Fruit fly (Drosophila melanogaster) whole organism, prepupa: ENCODE results near the gene CG33777.

Source experiments
- CG10631 ChIP-seq: fragments of 200-800 bp; sonication (Bioruptor generic); optimal IDR thresholded peaks from 2 replicates; lab custom pipeline; 2016; ENCODE audit warnings: missing biosample characterization, missing genetic modification characterization
- CG10669 ChIP-seq: fragments of 200-800 bp; sonication (Bioruptor generic); optimal IDR thresholded peaks from 3 replicates; lab custom pipeline; 2018; ENCODE audit warnings: missing biosample characterization, mild to moderate bottlenecking, missing genetic modification characterization, moderate library complexity
- CG11294 ChIP-seq: fragments of 200-800 bp; sonication (Bioruptor generic); IDR thresholded peaks from 2 replicates; pipeline ENCODE4 v1.3.6; 2022; ENCODE audit warnings: missing biosample characterization, missing genetic modification characterization
- CG11762 ChIP-seq: fragments of 200-800 bp; sonication (Bioruptor generic); optimal IDR thresholded peaks from 3 replicates; lab custom pipeline; 2016; ENCODE audit warnings: missing biosample characterization, missing genetic modification characterization; ENCODE audit not compliant: insufficient read depth
- CG11902 ChIP-seq: fragments of 200-800 bp; sonication (Bioruptor generic); optimal IDR thresholded peaks from 3 replicates; lab custom pipeline; 2016; ENCODE audit warnings: missing biosample characterization, missing genetic modification characterization
- CG15336 ChIP-seq: fragments of 200-800 bp; sonication (Bioruptor generic); IDR thresholded peaks from 2 replicates; pipeline ENCODE4 v1.3.6; 2022; ENCODE audit warnings: missing biosample characterization, missing genetic modification characterization
- CG1621 ChIP-seq: fragments of 200-800 bp; sonication (Bioruptor generic); optimal IDR thresholded peaks from 3 replicates; lab custom pipeline; 2018; ENCODE audit warnings: missing biosample characterization, mild to moderate bottlenecking, missing genetic modification characterization
- CG16779 ChIP-seq: fragments of 200-800 bp; sonication (Bioruptor generic); optimal IDR thresholded peaks from 3 replicates; lab custom pipeline; 2017; ENCODE audit warnings: missing biosample characterization, mild to moderate bottlenecking, missing genetic modification characterization
- CG3032 ChIP-seq: fragments of 200-800 bp; optimal IDR thresholded peaks from 2 replicates; lab custom pipeline; 2019; ENCODE audit warnings: missing biosample characterization, mild to moderate bottlenecking, missing genetic modification characterization, moderate library complexity
- CG31627 ChIP-seq: fragments of 200-800 bp; sonication (Bioruptor generic); optimal IDR thresholded peaks from 3 replicates; lab custom pipeline; 2016; ENCODE audit warnings: missing biosample characterization, missing genetic modification characterization
- CG32006 ChIP-seq: fragments of 200-800 bp; sonication (Bioruptor generic); optimal IDR thresholded peaks from 3 replicates; lab custom pipeline; 2017; ENCODE audit warnings: missing biosample characterization, mild to moderate bottlenecking, missing genetic modification characterization
- CG34406 ChIP-seq: fragments of 200-800 bp; sonication (Bioruptor generic); optimal IDR thresholded peaks from 3 replicates; lab custom pipeline; 2016; ENCODE audit warnings: missing biosample characterization, missing genetic modification characterization
- CG3919 ChIP-seq: fragments of 200-800 bp; sonication (Bioruptor generic); optimal IDR thresholded peaks from 3 replicates; lab custom pipeline; 2016; ENCODE audit warnings: missing biosample characterization, missing genetic modification characterization
- CG4318 ChIP-seq: fragments of 200-800 bp; sonication (Bioruptor generic); optimal IDR thresholded peaks from 3 replicates; lab custom pipeline; 2017; ENCODE audit warnings: missing biosample characterization, mild to moderate bottlenecking, missing genetic modification characterization
- CG6163 ChIP-seq: fragments of 200-800 bp; sonication (Bioruptor generic); IDR thresholded peaks from 3 replicates; pipeline ENCODE4 v1.3.6; 2022; ENCODE audit warnings: missing biosample characterization, missing genetic modification characterization
- CG6276 ChIP-seq: fragments of 200-800 bp; sonication (Bioruptor generic); optimal IDR thresholded peaks from 2 replicates; lab custom pipeline; 2017; ENCODE audit warnings: missing biosample characterization, mild to moderate bottlenecking, missing genetic modification characterization
- CG6792 ChIP-seq: fragments of 200-800 bp; sonication (Bioruptor generic); optimal IDR thresholded peaks from 3 replicates; lab custom pipeline; 2016; ENCODE audit warnings: missing biosample characterization, missing genetic modification characterization
- CG6854 ChIP-seq: fragments of 200-800 bp; sonication (Bioruptor generic); optimal IDR thresholded peaks from 2 replicates; lab custom pipeline; 2017; ENCODE audit warnings: missing biosample characterization, mild to moderate bottlenecking, missing genetic modification characterization
- CG8632 ChIP-seq: fragments of 200-800 bp; sonication (Bioruptor generic); optimal IDR thresholded peaks from 3 replicates; lab custom pipeline; 2016; ENCODE audit warnings: missing biosample characterization, missing genetic modification characterization
- Eip75B ChIP-seq: fragments of 200-800 bp; sonication (Bioruptor generic); optimal IDR thresholded peaks from 3 replicates; lab custom pipeline; 2016; ENCODE audit warnings: missing biosample characterization, missing genetic modification characterization
- Eip78C ChIP-seq: fragments of 200-800 bp; sonication (Bioruptor generic); peaks from one replicate; lab custom pipeline; 2016; ENCODE audit warnings: missing biosample characterization, missing genetic modification characterization
- Eip93F ChIP-seq: fragments of 200-800 bp; sonication (Bioruptor generic); optimal IDR thresholded peaks from 2 replicates; lab custom pipeline; 2016; ENCODE audit warnings: missing biosample characterization, mild to moderate bottlenecking, missing genetic modification characterization
- Ets96B ChIP-seq: fragments of 200-800 bp; optimal IDR thresholded peaks from 2 replicates; lab custom pipeline; 2019; ENCODE audit warnings: missing biosample characterization, mild to moderate bottlenecking, missing genetic modification characterization, moderate library complexity
- Hr39 ChIP-seq: fragments of 200-800 bp; sonication (Bioruptor generic); optimal IDR thresholded peaks from 2 replicates; lab custom pipeline; 2016; ENCODE audit warnings: missing biosample characterization, missing genetic modification characterization
- Lpt ChIP-seq: fragments of 200-800 bp; sonication (Bioruptor generic); optimal IDR thresholded peaks from 3 replicates; lab custom pipeline; 2016; ENCODE audit warnings: missing biosample characterization, missing genetic modification characterization
- OdsH ChIP-seq: fragments of 200-800 bp; sonication (Bioruptor generic); optimal IDR thresholded peaks from 3 replicates; lab custom pipeline; 2016; ENCODE audit warnings: missing biosample characterization, missing genetic modification characterization
- Smox ChIP-seq: fragments of 200-800 bp; sonication (Bioruptor generic); optimal IDR thresholded peaks from 3 replicates; lab custom pipeline; 2016; ENCODE audit warnings: missing biosample characterization, missing genetic modification characterization
- Sox15 ChIP-seq: fragments of 200-800 bp; sonication (Bioruptor generic); optimal IDR thresholded peaks from 3 replicates; lab custom pipeline; 2016; ENCODE audit warnings: missing biosample characterization, missing genetic modification characterization
- achi ChIP-seq: fragments of 200-800 bp; sonication (Bioruptor generic); optimal IDR thresholded peaks from 3 replicates; lab custom pipeline; 2016; ENCODE audit warnings: missing biosample characterization, missing genetic modification characterization
- acj6 ChIP-seq: fragments of 200-800 bp; sonication (Bioruptor generic); optimal IDR thresholded peaks from 3 replicates; lab custom pipeline; 2016; ENCODE audit warnings: missing biosample characterization, missing genetic modification characterization
- cyc ChIP-seq: fragments of 200-800 bp; sonication (Bioruptor generic); optimal IDR thresholded peaks from 3 replicates; lab custom pipeline; 2016; ENCODE audit warnings: missing biosample characterization, missing genetic modification characterization
- dac ChIP-seq: fragments of 200-800 bp; sonication (Bioruptor generic); optimal IDR thresholded peaks from 2 replicates; lab custom pipeline; 2017; ENCODE audit warnings: missing biosample characterization, mild to moderate bottlenecking, missing genetic modification characterization
- dsx ChIP-seq: fragments of 200-800 bp; optimal IDR thresholded peaks from 3 replicates; lab custom pipeline; 2019; ENCODE audit warnings: missing biosample characterization, mild to moderate bottlenecking, missing genetic modification characterization, moderate library complexity; ENCODE audit not compliant: poor library complexity, severe bottlenecking
- eg ChIP-seq: fragments of 200-800 bp; sonication (Bioruptor generic); IDR thresholded peaks from 3 replicates; pipeline ENCODE4 v1.3.6; 2022; ENCODE audit warnings: missing biosample characterization, missing genetic modification characterization
- esn ChIP-seq: fragments of 200-800 bp; sonication (Bioruptor generic); optimal IDR thresholded peaks from 2 replicates; lab custom pipeline; 2016; ENCODE audit warnings: missing biosample characterization, mild to moderate bottlenecking, missing genetic modification characterization, moderate library complexity
- fd85E ChIP-seq: fragments of 200-800 bp; sonication (Bioruptor generic); optimal IDR thresholded peaks from 3 replicates; lab custom pipeline; 2016; ENCODE audit warnings: missing biosample characterization, missing genetic modification characterization
- net ChIP-seq: fragments of 200-800 bp; sonication (Bioruptor generic); optimal IDR thresholded peaks from 3 replicates; lab custom pipeline; 2016; ENCODE audit warnings: missing biosample characterization, missing genetic modification characterization
- pdm3 ChIP-seq: fragments of 200-800 bp; sonication (Bioruptor generic); optimal IDR thresholded peaks from 3 replicates; lab custom pipeline; 2016; ENCODE audit warnings: missing biosample characterization, missing genetic modification characterization
- ss ChIP-seq, 2 experiments: fragments of 200-800 bp; sonication (Bioruptor generic); optimal IDR thresholded peaks; 2 replicates in 1 of 2; 3 replicates in 1 of 2; lab custom pipeline; 2017 to 2018; ENCODE audit warnings: mild to moderate bottlenecking in 2 of 2, missing biosample characterization in 2 of 2, missing genetic modification characterization in 2 of 2, moderate library complexity in 1 of 2
- svp ChIP-seq: fragments of 200-800 bp; sonication (Bioruptor generic); peaks from one replicate; lab custom pipeline; 2016; ENCODE audit warnings: missing biosample characterization, missing genetic modification characterization
- topi ChIP-seq: fragments of 200-800 bp; sonication (Bioruptor generic); optimal IDR thresholded peaks from 3 replicates; lab custom pipeline; 2016; ENCODE audit warnings: missing biosample characterization, missing genetic modification characterization

CG33777 gene

dm6 chr3L:4603439-4603838 lies 48.4 kb upstream of the CG33777 start (continued):
- TF ChIP-seq CG6276 (no peak), dac (GFP tag; lab: Kevin White, UChicago) (no peak), CG6854 (no peak), topi (no peak), CG3032 (tag; lab: Kevin White, UChicago) (peak; percentile 51), esn (GFP tag; lab: Kevin White, UChicago) (no peak), Eip78C (GFP tag; lab: Kevin White, UChicago) (peak; percentile 76), OdsH (peak; percentile 44), achi (GFP tag; lab: Kevin White, UChicago) (peak; percentile 28), Smox (no peak), cyc (GFP tag; lab: Kevin White, UChicago) (no peak), CG6792 (peak; percentile 18), CG11762 (GFP tag; lab: Kevin White, UChicago) (peak; percentile 3), CG31627 (GFP tag; lab: Kevin White, UChicago) (no peak), Hr39 (GFP tag; lab: Kevin White, UChicago) (no peak), fd85E (GFP tag; lab: Kevin White, UChicago) (no peak), Eip93F (GFP tag; lab: Kevin White, UChicago) (no peak)

DNA sequence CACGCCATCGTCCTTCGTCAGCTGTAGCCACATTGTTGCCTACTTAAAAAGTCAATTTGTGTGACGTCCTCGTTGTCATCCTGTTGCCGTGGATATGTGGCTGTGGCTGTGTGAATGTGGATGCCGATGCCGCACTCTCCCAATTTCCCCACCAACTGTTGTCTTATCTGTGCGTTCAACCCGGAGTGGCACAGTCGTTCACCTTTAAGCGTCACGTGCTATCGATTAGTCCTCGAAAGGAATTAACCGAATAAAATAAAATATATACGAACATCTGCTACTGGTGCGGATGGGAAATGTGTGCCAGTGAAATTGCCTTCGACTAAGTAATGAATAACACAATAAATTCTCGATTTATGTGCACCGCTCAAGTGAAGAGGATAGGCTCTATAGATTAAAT lies 47.3 kb upstream of the CG33777 start:
- TF ChIP-seq Hr39 (GFP tag; lab: Kevin White, UChicago) (no peak), CG34406 (GFP tag; lab: Kevin White, UChicago) (no peak)
- TF ChIP-seq, all 60 proteins: peak for 0

- TF ChIP-seq CG32006 (GFP tag; lab: Kevin White, UChicago) (no peak), Sox15 (GFP tag; lab: Kevin White, UChicago) (no peak)
- TF ChIP-seq, all 60 proteins: peak for 0
Measured at dm6 chr3L:4599747-4600146, 44.7 kb upstream of the CG33777 start.

DNA sequence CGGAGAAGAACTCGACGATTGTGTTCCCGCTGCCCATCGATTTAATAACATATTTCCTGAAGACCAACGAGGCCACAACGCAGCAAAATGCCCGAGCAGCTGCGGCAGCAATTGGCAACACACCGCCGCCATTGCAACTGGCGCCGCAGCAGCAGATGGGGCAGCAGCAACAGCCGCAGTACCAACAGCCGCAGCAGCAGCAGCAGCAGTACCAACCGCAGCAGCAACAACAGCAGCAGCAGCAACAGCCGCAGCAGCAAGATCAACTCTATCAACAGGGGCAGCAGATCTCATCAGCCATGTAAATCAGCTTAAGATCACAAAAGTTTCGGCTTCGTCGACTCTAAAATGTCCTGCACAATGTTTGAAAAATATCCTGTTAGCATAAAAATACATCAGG lies 35.0 kb upstream of the CG33777 start:
- TF ChIP-seq Ets96B (tag; lab: Kevin White, UChicago): no peak
- no peak for TF ChIP-seq CG8632 (GFP tag; lab: Kevin White, UChicago)
- no peak for TF ChIP-seq CG10631 (GFP tag; lab: Kevin White, UChicago)
- TF ChIP-seq dsx (GFP tag; lab: Kevin White, UChicago): no peak
- no peak for TF ChIP-seq net (GFP tag; lab: Kevin White, UChicago)
- TF ChIP-seq topi: no peak
- no peak for TF ChIP-seq Hr39 (GFP tag; lab: Kevin White, UChicago)
- no peak for TF ChIP-seq cyc (GFP tag; lab: Kevin White, UChicago)
- TF ChIP-seq acj6 (GFP tag; lab: Kevin White, UChicago): no peak

DNA sequence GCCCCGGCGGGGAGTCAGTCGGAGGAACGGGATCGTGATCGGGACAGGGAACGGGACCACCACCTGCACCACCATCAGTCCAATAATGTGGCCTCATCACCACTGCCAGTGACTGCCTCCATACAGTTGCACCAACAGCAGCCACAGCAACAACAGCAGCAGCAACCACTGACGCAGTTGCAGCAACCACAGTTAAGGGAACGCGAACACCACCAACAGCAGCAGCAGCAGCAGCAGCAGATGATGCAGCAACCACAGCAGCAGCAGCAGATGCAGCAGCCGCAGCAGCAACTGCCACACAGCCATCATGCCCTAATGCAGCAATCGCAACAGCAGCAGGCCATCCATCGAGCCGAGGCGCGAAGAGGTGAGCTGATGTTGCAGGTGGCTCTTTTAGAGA lies 20.4 kb upstream of the CG33777 start:
- TF ChIP-seq CG3919 (GFP tag; lab: Kevin White, UChicago) (no peak), CG1621 (tag; lab: Kevin White, UChicago) (no peak), Ets96B (tag; lab: Kevin White, UChicago) (no peak), CG4318 (GFP tag; lab: Kevin White, UChicago) (no peak), CG6163 (no peak), eg (no peak), Lpt (GFP tag; lab: Kevin White, UChicago) (no peak), esn (GFP tag; lab: Kevin White, UChicago) (no peak), CG15336 (GFP tag; lab: Robert Waterston, UW) (no peak), net (GFP tag; lab: Kevin White, UChicago) (no peak), CG11294 (GFP tag; lab: Robert Waterston, UW) (no peak), Eip75B (GFP tag; lab: Kevin White, UChicago) (no peak), CG3032 (tag; lab: Kevin White, UChicago) (no peak), CG16779 (tag; lab: Kevin White, UChicago) (no peak), CG11902 (GFP tag; lab: Kevin White, UChicago) (no peak), pdm3 (GFP tag; lab: Kevin White, UChicago) (no peak), dsx (GFP tag; lab: Kevin White, UChicago) (no peak), ss (GFP tag; optimal IDR thresholded peaks at IDR 0.05; lab: Kevin White, UChicago) (no peak), CG10669 (no peak), svp (GFP tag; lab: Kevin White, UChicago) (no peak)
